Fruit fly (Drosophila melanogaster) whole organism, pupa: ENCODE results near the gene Pp4-19C.
A peak's percentile ranks its signal among the peaks of the same experiment; 100 is the strongest.

Experiments
- CG10348 ChIP-seq: fragments of 200-800 bp; sonication (Bioruptor generic); IDR thresholded peaks from 2 replicates; pipeline ENCODE4 v1.3.6; 2022; ENCODE audit warnings: missing biosample characterization, missing genetic modification characterization
- CG12605 ChIP-seq: fragments of 200-800 bp; sonication (Bioruptor generic); IDR thresholded peaks from 2 replicates; pipeline ENCODE4 v1.3.6; 2022; ENCODE audit warnings: missing biosample characterization, missing genetic modification characterization
- CG13204 ChIP-seq: fragments of 200-800 bp; sonication (Bioruptor generic); optimal IDR thresholded peaks from 2 replicates; lab custom pipeline; 2018; ENCODE audit warnings: missing biosample characterization, mild to moderate bottlenecking, missing genetic modification characterization, moderate library complexity
- CG14655 ChIP-seq: fragments of 200-800 bp; sonication (Bioruptor generic); optimal IDR thresholded peaks from 3 replicates; lab custom pipeline; 2017; ENCODE audit warnings: mild to moderate bottlenecking, missing biosample characterization, missing genetic modification reagents, missing genetic modification characterization
- CG15710 ChIP-seq: fragments of 200-800 bp; sonication (Bioruptor generic); optimal IDR thresholded peaks from 2 replicates; lab custom pipeline; 2018; ENCODE audit warnings: missing biosample characterization, mild to moderate bottlenecking, missing genetic modification characterization, moderate library complexity
- CG17806 ChIP-seq: fragments of 200-800 bp; sonication (Bioruptor generic); optimal IDR thresholded peaks from 2 replicates; lab custom pipeline; 2018; ENCODE audit warnings: missing biosample characterization, mild to moderate bottlenecking, missing genetic modification characterization, moderate library complexity
- CG32121 ChIP-seq: fragments of 200-800 bp; sonication (Bioruptor generic); IDR thresholded peaks from 2 replicates; pipeline ENCODE4 v1.3.6; 2022; ENCODE audit warnings: missing biosample characterization, missing genetic modification characterization
- CG34367 ChIP-seq: fragments of 200-800 bp; sonication (Bioruptor generic); optimal IDR thresholded peaks from 2 replicates; lab custom pipeline; 2018; ENCODE audit warnings: missing biosample characterization, mild to moderate bottlenecking, missing genetic modification characterization
- CG4496 ChIP-seq: fragments of 200-800 bp; sonication (Bioruptor generic); IDR thresholded peaks from 3 replicates; pipeline ENCODE4 v1.3.6; 2022; ENCODE audit warnings: missing biosample characterization, missing genetic modification characterization
- CG8159 ChIP-seq: fragments of 200-800 bp; sonication (Bioruptor generic); optimal IDR thresholded peaks from 3 replicates; lab custom pipeline; 2018; ENCODE audit warnings: missing biosample characterization, mild to moderate bottlenecking, missing genetic modification characterization, moderate library complexity
- CG8301 ChIP-seq: fragments of 200-800 bp; sonication (Bioruptor generic); optimal IDR thresholded peaks from 2 replicates; lab custom pipeline; 2018; ENCODE audit warnings: missing biosample characterization, mild to moderate bottlenecking, missing genetic modification characterization
- CG9948 ChIP-seq: fragments of 200-800 bp; sonication (Bioruptor generic); optimal IDR thresholded peaks from 2 replicates; lab custom pipeline; 2018; ENCODE audit warnings: missing biosample characterization, mild to moderate bottlenecking, missing genetic modification characterization, moderate library complexity
- D1 ChIP-seq: fragments of 200-800 bp; sonication (Bioruptor generic); optimal IDR thresholded peaks from 2 replicates; lab custom pipeline; 2018; ENCODE audit warnings: missing biosample characterization, mild to moderate bottlenecking, missing genetic modification characterization, moderate library complexity
- EcR ChIP-seq: fragments of 200-800 bp; sonication (Bioruptor generic); optimal IDR thresholded peaks from 3 replicates; lab custom pipeline; 2019; ENCODE audit warnings: missing biosample characterization, missing genetic modification characterization, mild to moderate bottlenecking, moderate library complexity, missing genetic modification reagents
- Ets98B ChIP-seq: fragments of 200-800 bp; sonication (Bioruptor generic); IDR thresholded peaks from 2 replicates; pipeline ENCODE4 v1.3.6; 2022; ENCODE audit warnings: missing biosample characterization, missing genetic modification characterization
- Pif1A ChIP-seq: fragments of 200-800 bp; sonication (Bioruptor generic); optimal IDR thresholded peaks from 3 replicates; lab custom pipeline; 2016; ENCODE audit warnings: missing biosample characterization, missing genetic modification characterization
- Pif1B ChIP-seq: fragments of 200-800 bp; sonication (Bioruptor generic); optimal IDR thresholded peaks from 3 replicates; lab custom pipeline; 2016; ENCODE audit warnings: missing biosample characterization, missing genetic modification characterization
- Snoo ChIP-seq: fragments of 200-800 bp; sonication (Bioruptor generic); optimal IDR thresholded peaks from 3 replicates; lab custom pipeline; 2017; ENCODE audit warnings: missing biosample characterization, mild to moderate bottlenecking, missing genetic modification characterization, inconsistent platforms
- fd96Ca ChIP-seq: fragments of 200-800 bp; sonication (Bioruptor generic); IDR thresholded peaks from 3 replicates; pipeline ENCODE4 v1.3.6; 2022; ENCODE audit warnings: missing biosample characterization, missing genetic modification characterization
- gl ChIP-seq: fragments of 200-800 bp; sonication (Bioruptor generic); optimal IDR thresholded peaks from 2 replicates; lab custom pipeline; 2018; ENCODE audit warnings: missing biosample characterization, mild to moderate bottlenecking, missing genetic modification characterization
- rn ChIP-seq: fragments of 200-800 bp; sonication (Bioruptor generic); IDR thresholded peaks from 2 replicates; pipeline ENCODE4 v1.3.6; 2022; ENCODE audit warnings: missing biosample characterization, missing genetic modification characterization

The Pp4-19C gene

DNA sequence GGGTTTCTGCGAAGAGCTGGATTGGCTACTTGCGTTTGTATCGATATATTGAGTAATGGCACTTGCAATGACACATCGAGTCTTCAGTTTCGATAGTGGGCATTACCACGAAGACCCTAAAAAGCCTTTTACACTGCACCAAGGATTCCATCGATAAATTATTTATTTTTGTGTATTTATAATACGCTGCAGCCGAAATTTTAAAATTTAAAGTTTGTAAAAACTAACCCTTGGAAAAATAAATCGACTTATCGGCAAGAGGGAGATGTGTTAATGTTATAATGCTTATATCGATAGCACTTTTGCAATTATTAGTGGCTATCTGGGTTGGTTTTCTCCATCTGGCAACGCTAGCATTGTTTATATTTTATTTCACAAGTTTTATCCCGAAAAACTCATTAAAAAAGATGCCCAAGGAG, at the start of gene Pp4-19C, which contains the start of gene cactin:
Gene Pp4-19C, minus strand, starts transcription at position 256 of the 419 bp plus-strand sequence.
Gene cactin, plus strand, starts transcription at position 323 of the 419 bp plus-strand sequence.
- TF ChIP-seq CG15710 (tag; lab: Kevin White, UChicago) (peak; percentile 10), Snoo (tag; lab: Kevin White, UChicago) (no peak), fd96Ca (GFP tag; lab: Robert Waterston, UW) (no peak), CG8159 (tag; lab: Kevin White, UChicago) (no peak), Pif1A (no peak), D1 (tag; lab: Kevin White, UChicago) (no peak), gl (tag; lab: Kevin White, UChicago) (no peak), CG13204 (no peak), EcR (GFP tag; lab: Kevin White, UChicago) (no peak), CG32121 (no peak), CG8301 (tag; lab: Kevin White, UChicago) (no peak), CG4496 (GFP tag; lab: Robert Waterston, UW) (0 out of 3 replicates have a peak, but pooled peaks have one; percentile 44), Pif1B (GFP tag; lab: Kevin White, UChicago) (no peak), CG12605 (GFP tag; lab: Robert Waterston, UW) (no peak), rn (GFP tag; lab: Robert Waterston, UW) (no peak), CG17806 (no peak), CG14655 (no peak), CG10348 (GFP tag; lab: Robert Waterston, UW) (no peak), Ets98B (GFP tag; lab: Robert Waterston, UW) (peak; percentile 17; the same call in 1 of the 2 replicates), CG9948 (tag; lab: Kevin White, UChicago) (no peak), CG34367 (tag; lab: Kevin White, UChicago) (no peak)
- TF ChIP-seq, all 21 proteins: peak for 3

DNA sequence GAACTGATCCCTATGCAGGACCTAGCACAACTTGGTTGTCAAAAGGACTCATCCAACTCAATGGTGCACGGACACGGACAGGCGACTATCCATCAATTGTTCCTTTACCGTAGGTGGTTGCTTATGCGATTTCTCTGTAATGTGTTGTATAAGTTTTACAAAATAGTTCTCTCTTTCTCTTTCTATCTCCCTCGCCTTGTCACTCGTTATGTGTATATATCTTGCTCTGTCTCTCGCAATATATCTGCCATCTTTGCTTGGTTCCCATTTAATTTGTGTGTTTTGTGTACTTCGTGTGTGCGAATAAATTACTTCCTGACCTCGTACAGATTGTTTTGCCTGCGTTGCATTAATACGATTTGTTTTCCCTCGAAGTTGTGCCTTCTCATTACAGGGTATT, 46.9 kb upstream of the Pp4-19C start:
- TF ChIP-seq CG15710 (tag; lab: Kevin White, UChicago): no peak
- TF ChIP-seq EcR (GFP tag; lab: Kevin White, UChicago): no peak
- TF ChIP-seq D1 (tag; lab: Kevin White, UChicago): no peak
- no peak for TF ChIP-seq Pif1A

DNA sequence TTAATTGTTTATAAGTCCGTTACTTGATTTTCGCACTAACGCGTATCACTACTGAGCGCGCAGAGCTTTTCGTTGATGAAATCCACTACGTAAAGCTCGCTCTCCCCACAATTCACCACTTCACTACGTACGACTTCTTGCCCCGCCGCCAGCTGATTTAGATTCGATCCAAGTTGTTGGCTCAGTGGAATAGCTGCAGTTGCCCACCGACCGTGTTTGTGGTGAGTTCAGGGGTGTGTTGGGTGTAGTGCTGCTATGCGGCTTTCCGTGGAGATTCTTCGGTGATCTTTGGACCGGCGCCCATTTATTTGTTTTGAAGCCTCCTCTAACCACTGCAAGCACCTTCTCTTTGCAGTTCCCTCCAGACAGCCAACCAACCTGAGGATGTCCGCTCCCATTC, 44.4 kb upstream of the Pp4-19C start:
- TF ChIP-seq fd96Ca (GFP tag; lab: Robert Waterston, UW): peak; percentile 58; the same call in 2 of the 3 replicates
- peak; percentile 84 for TF ChIP-seq CG4496 (GFP tag; lab: Robert Waterston, UW)
- TF ChIP-seq CG32121: peak; percentile 75
- TF ChIP-seq CG8301 (tag; lab: Kevin White, UChicago): peak; percentile 50
- no peak for TF ChIP-seq Pif1A
- TF ChIP-seq Ets98B (GFP tag; lab: Robert Waterston, UW): peak; percentile 80
- no peak for TF ChIP-seq CG10348 (GFP tag; lab: Robert Waterston, UW)
- peak; percentile 12 for TF ChIP-seq CG9948 (tag; lab: Kevin White, UChicago)
- TF ChIP-seq CG12605 (GFP tag; lab: Robert Waterston, UW): peak; percentile 77
- no peak for TF ChIP-seq CG8159 (tag; lab: Kevin White, UChicago)
- peak; percentile 22 for TF ChIP-seq CG15710 (tag; lab: Kevin White, UChicago)
- peak; percentile 42 for TF ChIP-seq CG34367 (tag; lab: Kevin White, UChicago)
- TF ChIP-seq rn (GFP tag; lab: Robert Waterston, UW): no peak
- TF ChIP-seq CG14655: no peak
- peak; percentile 9 for TF ChIP-seq EcR (GFP tag; lab: Kevin White, UChicago)
- peak; percentile 52 for TF ChIP-seq Pif1B (GFP tag; lab: Kevin White, UChicago)
- no peak for TF ChIP-seq Snoo (tag; lab: Kevin White, UChicago)
- TF ChIP-seq gl (tag; lab: Kevin White, UChicago): peak; percentile 59
- no peak for TF ChIP-seq D1 (tag; lab: Kevin White, UChicago)
- no peak for TF ChIP-seq CG13204
- TF ChIP-seq CG17806: peak; percentile 10

DNA sequence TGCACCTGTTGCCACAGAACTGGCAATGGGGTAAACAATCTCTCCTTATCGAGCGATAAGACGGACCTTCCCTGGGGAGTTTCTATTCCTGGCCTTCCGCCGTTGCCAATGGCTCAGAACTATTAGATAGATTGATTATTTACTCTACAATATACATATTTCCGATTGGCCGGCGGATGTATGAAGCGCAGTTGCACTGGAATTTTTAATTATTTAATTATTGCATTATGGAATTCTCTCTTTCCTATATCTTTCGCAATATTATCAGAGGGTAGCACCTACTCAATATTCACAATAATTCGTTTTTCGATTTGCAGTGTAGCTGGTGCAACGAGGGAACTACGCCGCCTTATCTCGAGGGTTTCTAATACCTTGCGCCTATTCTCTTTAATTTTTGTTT, 43.4 kb upstream of the Pp4-19C start, which contains the start of gene GstT3:
Gene GstT3, plus strand, starts transcription at position 301 of the 400 bp plus-strand sequence.
- no peak for TF ChIP-seq CG17806
- no peak for TF ChIP-seq D1 (tag; lab: Kevin White, UChicago)
- TF ChIP-seq CG15710 (tag; lab: Kevin White, UChicago): no peak
- TF ChIP-seq CG32121: no peak
- no peak for TF ChIP-seq CG34367 (tag; lab: Kevin White, UChicago)
- no peak for TF ChIP-seq CG10348 (GFP tag; lab: Robert Waterston, UW)
- no peak for TF ChIP-seq CG12605 (GFP tag; lab: Robert Waterston, UW)
- TF ChIP-seq Pif1B (GFP tag; lab: Kevin White, UChicago): no peak
- TF ChIP-seq Snoo (tag; lab: Kevin White, UChicago): no peak
- TF ChIP-seq CG14655: no peak
- no peak for TF ChIP-seq CG13204
- TF ChIP-seq CG9948 (tag; lab: Kevin White, UChicago): no peak
- TF ChIP-seq EcR (GFP tag; lab: Kevin White, UChicago): no peak
- TF ChIP-seq Pif1A: no peak
- no peak for TF ChIP-seq Ets98B (GFP tag; lab: Robert Waterston, UW)

DNA sequence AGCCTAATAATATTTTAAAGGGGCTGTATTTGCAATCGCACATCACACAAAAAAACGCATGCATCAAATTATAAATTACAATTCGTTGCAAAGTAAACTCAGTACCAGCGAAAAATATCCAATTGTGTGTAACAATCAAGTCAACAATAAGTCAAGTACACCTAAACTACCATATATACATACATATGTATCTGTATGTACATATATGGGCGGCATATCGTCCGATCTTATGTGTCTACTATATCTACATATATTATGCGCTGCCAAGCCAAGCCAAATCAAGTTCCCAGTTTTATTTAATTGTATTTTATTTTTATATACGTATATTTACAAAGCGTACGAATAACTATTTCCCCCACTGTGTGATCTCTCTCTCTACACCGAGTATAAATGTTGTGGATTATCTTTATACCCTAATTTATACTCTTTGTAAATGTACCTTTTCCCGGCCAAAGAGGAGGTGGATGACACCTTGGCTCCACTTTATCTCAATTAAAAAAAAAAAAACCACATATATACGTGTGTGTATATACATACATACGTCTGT, 42.7 kb upstream of the Pp4-19C start:
- no peak for TF ChIP-seq CG8159 (tag; lab: Kevin White, UChicago)
- TF ChIP-seq CG8301 (tag; lab: Kevin White, UChicago): no peak
- no peak for TF ChIP-seq Ets98B (GFP tag; lab: Robert Waterston, UW)
- TF ChIP-seq CG32121: no peak
- no peak for TF ChIP-seq CG14655
- no peak for TF ChIP-seq fd96Ca (GFP tag; lab: Robert Waterston, UW)
- no peak for TF ChIP-seq Snoo (tag; lab: Kevin White, UChicago)
- no peak for TF ChIP-seq CG9948 (tag; lab: Kevin White, UChicago)
- TF ChIP-seq CG4496 (GFP tag; lab: Robert Waterston, UW): no peak
- TF ChIP-seq CG13204: no peak
- no peak for TF ChIP-seq rn (GFP tag; lab: Robert Waterston, UW)
- TF ChIP-seq, all 21 proteins: peak for 0
